Worm (Caenorhabditis elegans): ENCODE data around the gene T01G1.4.

ce11 chrIV:11359769-11360168 is 1.5 kb downstream of the T01G1.4 start, which contains the start of gene klp-12:
- no peak for TF ChIP-seq nhr-11 (tag; optimal IDR thresholded peaks at IDR 0.05)
- no peak for TF ChIP-seq dve-1 (tag; optimal IDR thresholded peaks at IDR 0.05)
- TF ChIP-seq ceh-18 (tag; optimal IDR thresholded peaks at IDR 0.05) = no peak
- no peak for TF ChIP-seq ceh-6 (GFP tag; optimal IDR thresholded peaks at IDR 0.05)
- no peak for TF ChIP-seq fkh-10 (GFP tag; optimal IDR thresholded peaks at IDR 0.05)
- no peak for TF ChIP-seq sox-4 (tag; optimal IDR thresholded peaks at IDR 0.05)
- TF ChIP-seq ceh-9 (tag; optimal IDR thresholded peaks at IDR 0.05) = no peak
- TF ChIP-seq npax-4 (tag; optimal IDR thresholded peaks at IDR 0.05) = no peak
